Fruit fly (Drosophila melanogaster): ENCODE results near the gene kst.

kst gene

DNA sequence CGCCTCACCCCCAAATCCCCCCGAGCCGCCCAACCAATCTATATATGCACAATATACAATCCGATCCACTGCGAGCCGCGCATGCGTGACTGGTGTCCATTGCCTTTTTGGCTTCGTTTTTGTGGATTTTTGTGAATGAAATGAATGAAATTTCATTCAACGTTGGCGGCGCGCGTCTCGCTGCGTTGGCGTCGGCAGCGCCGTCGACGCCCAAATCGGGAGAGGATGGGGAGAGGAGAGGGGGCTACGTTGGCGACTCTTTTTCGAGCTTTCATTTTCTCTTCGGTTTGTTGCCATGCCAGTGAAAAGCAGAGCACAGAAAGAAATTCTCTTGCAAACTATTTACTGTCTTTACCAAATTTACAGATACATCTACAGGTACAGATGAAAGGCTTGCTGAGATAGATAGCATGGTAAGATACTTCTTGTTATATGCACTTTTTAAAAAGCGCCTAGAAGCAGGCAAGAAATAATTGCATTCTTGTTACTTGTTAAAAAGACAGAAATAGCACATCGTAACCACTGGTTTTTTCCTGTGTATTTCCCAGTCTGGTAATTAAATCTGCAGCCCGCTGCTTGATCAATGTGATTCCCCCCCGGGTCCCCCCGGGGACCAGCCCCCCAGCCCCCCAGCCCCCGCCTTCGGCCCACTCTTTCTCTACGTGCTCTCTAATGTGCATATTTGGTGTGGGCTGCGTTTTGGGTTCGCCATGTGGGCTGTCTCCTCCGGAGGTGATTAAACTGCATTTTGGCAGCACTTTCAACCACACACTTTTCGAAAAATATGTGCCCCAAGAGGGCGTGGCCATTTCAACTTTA is 43.8 kb downstream of the kst start (continued):
- peak; percentile 42 for TF ChIP-seq CG5180 (GFP tag; optimal IDR thresholded peaks at IDR 0.05)
- TF ChIP-seq fru (optimal IDR thresholded peaks at IDR 0.05): no peak
- TF ChIP-seq Awh (GFP tag; IDR thresholded peaks at IDR 0.05): 0 out of 2 replicates have a peak, but pooled peaks have one; percentile 32
- no peak for TF ChIP-seq knrl (GFP tag; IDR thresholded peaks at IDR 0.05; ENCODE audit: partially characterized antibody)
- TF ChIP-seq CG14860 (GFP tag; IDR thresholded peaks at IDR 0.05; ENCODE audit: partially characterized antibody): no peak
- TF ChIP-seq Nf-YB (GFP tag; optimal IDR thresholded peaks at IDR 0.05): peak; percentile 4
- TF ChIP-seq sna (GFP tag; IDR thresholded peaks at IDR 0.05; ENCODE audit: partially characterized antibody): no peak
- TF ChIP-seq CG31365 (tag; optimal IDR thresholded peaks at IDR 0.05): no peak
- TF ChIP-seq Hey (tag; optimal IDR thresholded peaks at IDR 0.05): no peak
- TF ChIP-seq Bgb (GFP tag; IDR thresholded peaks at IDR 0.05; ENCODE audit: partially characterized antibody): no peak
- TF ChIP-seq CG18764 (GFP tag; optimal IDR thresholded peaks at IDR 0.05): peak; percentile 28
- no peak for TF ChIP-seq Hr3 (GFP tag; optimal IDR thresholded peaks at IDR 0.05)

DNA sequence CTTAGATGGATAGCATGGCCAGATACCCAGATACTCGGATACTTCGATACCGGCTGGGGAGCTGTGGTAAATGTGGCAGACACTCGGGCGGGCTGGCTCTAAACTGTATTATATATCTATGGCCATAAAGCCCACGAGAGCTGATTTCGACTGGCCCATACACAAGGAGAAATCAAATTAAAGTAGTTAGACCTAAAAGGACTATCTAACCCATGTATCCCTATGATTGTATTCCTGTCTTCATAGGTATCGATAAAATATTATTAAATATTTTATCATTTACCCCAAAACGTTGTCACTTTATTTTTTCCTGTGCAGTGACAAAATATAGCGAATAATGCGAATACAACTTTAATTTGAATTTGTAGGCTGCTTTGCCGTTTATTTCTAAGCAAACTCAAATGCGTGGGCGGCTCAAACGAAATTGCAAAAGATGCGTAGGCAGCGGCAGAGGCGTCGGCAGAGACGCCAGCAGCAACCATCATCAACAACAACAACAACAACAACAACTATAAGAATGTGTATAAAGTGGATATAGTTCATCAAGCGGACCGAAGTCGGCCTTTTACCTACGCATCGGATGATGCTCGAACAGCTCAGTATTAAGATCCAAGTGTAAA is 45.3 kb downstream of the kst start:
- TF ChIP-seq CG8388 (GFP tag; optimal IDR thresholded peaks at IDR 0.05): peak; percentile 35
- TF ChIP-seq hkb (optimal IDR thresholded peaks at IDR 0.05): no peak
- peak; percentile 52 for TF ChIP-seq hkb (GFP tag; IDR thresholded peaks at IDR 0.05)
- TF ChIP-seq sr (GFP tag; IDR thresholded peaks at IDR 0.05): 0 out of 3 replicates have a peak, but pooled peaks have one; percentile 47
- TF ChIP-seq dmrt99B (tag; optimal IDR thresholded peaks at IDR 0.05): peak; percentile 52
- TF ChIP-seq croc (GFP tag; conservative IDR thresholded peaks at IDR 0.05): no peak
- TF ChIP-seq pzg (GFP tag; optimal IDR thresholded peaks at IDR 0.05): no peak
- no peak for TF ChIP-seq CG6654 (GFP tag; optimal IDR thresholded peaks at IDR 0.05)
- no peak for TF ChIP-seq C15 (GFP tag; IDR thresholded peaks at IDR 0.05)
- TF ChIP-seq CG34422 (GFP tag; IDR thresholded peaks at IDR 0.05): no peak; the same call in 2 of the 3 replicates
- no peak for TF ChIP-seq Deaf1 (tag; optimal IDR thresholded peaks at IDR 0.05)
- TF ChIP-seq slbo (GFP tag; IDR thresholded peaks at IDR 0.05): peak; percentile 88
- TF ChIP-seq CG33557 (GFP tag; optimal IDR thresholded peaks at IDR 0.05): no peak
- TF ChIP-seq fd64A (GFP tag; optimal IDR thresholded peaks at IDR 0.05): no peak
- TF ChIP-seq CG3407 (GFP tag; optimal IDR thresholded peaks at IDR 0.05): no peak
- no peak for TF ChIP-seq Side (GFP tag; optimal IDR thresholded peaks at IDR 0.05)
- TF ChIP-seq sqz (GFP tag; optimal IDR thresholded peaks at IDR 0.05): no peak
- TF ChIP-seq Atf3 (GFP tag; optimal IDR thresholded peaks at IDR 0.05): no peak
- TF ChIP-seq gsb-n (tag; optimal IDR thresholded peaks at IDR 0.05): no peak
- no peak for TF ChIP-seq CG15073 (GFP tag; optimal IDR thresholded peaks at IDR 0.05)
- no peak for TF ChIP-seq mam (GFP tag; optimal IDR thresholded peaks at IDR 0.05)
- TF ChIP-seq Hr3 (GFP tag; optimal IDR thresholded peaks at IDR 0.05): no peak
- peak; percentile 6; the same call in 1 of the 3 replicates for TF ChIP-seq CG6175 (GFP tag; IDR thresholded peaks at IDR 0.05)
- TF ChIP-seq unpg (GFP tag; optimal IDR thresholded peaks at IDR 0.05): peak; percentile 69
- TF ChIP-seq slp2 (GFP tag; optimal IDR thresholded peaks at IDR 0.05): no peak
- no peak for TF ChIP-seq aop (GFP tag; IDR thresholded peaks at IDR 0.05)
- TF ChIP-seq eyg (GFP tag; optimal IDR thresholded peaks at IDR 0.05): no peak
- no peak for TF ChIP-seq kni (GFP tag; optimal IDR thresholded peaks at IDR 0.05)
- no peak for TF ChIP-seq NC2β (GFP tag; optimal IDR thresholded peaks at IDR 0.05)
- TF ChIP-seq B-H1 (GFP tag; IDR thresholded peaks at IDR 0.05): peak; percentile 61; the same call in 2 of the 3 replicates
- TF ChIP-seq CG10462 (GFP tag; optimal IDR thresholded peaks at IDR 0.05): no peak
- no peak for TF ChIP-seq mirr (GFP tag; optimal IDR thresholded peaks at IDR 0.05)
- no peak for TF ChIP-seq chm (GFP tag; IDR thresholded peaks at IDR 0.05)
- TF ChIP-seq HLH3B (GFP tag; IDR thresholded peaks at IDR 0.05): peak; percentile 75
- TF ChIP-seq CG11093 (GFP tag; IDR thresholded peaks at IDR 0.05): 0 out of 3 replicates have a peak, but pooled peaks have one; percentile 16
- TF ChIP-seq CG2199 (GFP tag; IDR thresholded peaks at IDR 0.05): no peak
- TF ChIP-seq vnd (GFP tag; IDR thresholded peaks at IDR 0.05; ENCODE audit: partially characterized antibody): no peak
